Worm (Caenorhabditis elegans): ENCODE results near the gene Y94A7B.11.

DNA sequence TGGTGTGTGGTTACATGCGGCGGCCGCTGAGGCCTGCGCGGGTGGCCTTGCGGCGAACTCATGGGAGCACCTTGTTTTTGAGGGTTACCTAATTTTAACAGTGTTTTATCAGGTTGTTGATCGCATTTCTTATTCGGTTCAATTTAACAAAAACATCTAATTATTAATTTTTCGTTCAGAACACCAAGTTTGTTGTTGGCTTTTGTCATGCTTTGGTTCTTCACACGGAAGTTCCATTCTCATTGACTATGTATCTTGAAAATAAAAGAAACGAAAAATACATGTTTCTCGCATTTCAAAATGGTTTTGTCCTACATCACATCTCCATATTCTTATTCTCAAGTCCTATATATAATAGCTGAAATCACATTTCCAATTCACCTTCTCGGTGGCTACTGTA, 12.2 kb downstream of the Y94A7B.11 start, which contains the start of gene srh-290:
- no peak for TF ChIP-seq ces-1 (GFP tag; optimal IDR thresholded peaks at IDR 0.05)
- no peak for TF ChIP-seq lin-1 (GFP tag; IDR thresholded peaks at IDR 0.05)
- no peak for TF ChIP-seq unc-39 (tag; optimal IDR thresholded peaks at IDR 0.05)
- TF ChIP-seq ceh-28 (tag; optimal IDR thresholded peaks at IDR 0.05), result no peak
- no peak for TF ChIP-seq F26F4.8 (GFP tag; conservative IDR thresholded peaks at IDR 0.05)
- TF ChIP-seq ztf-11 (tag; optimal IDR thresholded peaks at IDR 0.05), result no peak
- TF ChIP-seq nhr-11 (tag; optimal IDR thresholded peaks at IDR 0.05), result no peak

Measured in whole organism, L4 larva.